Fruit fly (Drosophila melanogaster): ENCODE measurements around the gene CG44815.

DNA sequence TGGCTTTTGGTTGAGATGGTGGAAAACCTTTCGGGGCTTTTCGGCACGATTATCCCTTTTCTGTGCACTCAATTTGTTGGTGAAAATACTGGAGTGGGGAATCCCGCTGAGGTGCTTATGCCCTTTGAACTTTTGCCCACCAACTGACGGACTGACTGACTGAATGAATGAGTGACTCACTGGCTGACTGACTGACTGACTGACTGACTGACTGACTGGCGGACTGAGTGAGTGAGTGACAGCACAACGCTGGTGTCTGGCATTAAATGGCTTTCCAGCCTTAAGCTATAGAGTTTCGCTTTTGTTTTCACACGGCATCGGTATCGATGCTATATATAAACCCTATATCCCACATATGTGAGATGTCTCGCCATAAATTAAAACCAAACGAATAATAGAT lies 32.7 kb upstream of the CG44815 start:
- TF ChIP-seq Sin3A (optimal IDR thresholded peaks at IDR 0.05) (no peak), psq (optimal IDR thresholded peaks at IDR 0.05) (no peak)
